Worm (Caenorhabditis elegans) whole organism, L1 larva: ENCODE measurements around the gene ceh-38.
A peak's percentile ranks its signal among the peaks of the same experiment; 100 is the strongest.

Source experiments
- F16B12.6 ChIP-seq: fragments of 150-350 bp; optimal IDR thresholded peaks from 2 replicates; lab custom pipeline; 2014; ENCODE audit warnings: missing biosample characterization, missing genetic modification characterization
- lin-35 ChIP-seq, 2 experiments: fragments of 150-350 bp; optimal IDR thresholded peaks; 2 replicates each; lab custom pipeline; 2014; ENCODE audit warnings: missing biosample characterization in 2 of 2, missing genetic modification characterization in 2 of 2, missing genetic modification reagents in 2 of 2
- lsy-2 ChIP-seq, 2 experiments: fragments of 150-350 bp; optimal IDR thresholded peaks; 2 replicates each; lab custom pipeline; 2014; ENCODE audit warnings: missing biosample characterization in 2 of 2, missing genetic modification characterization in 2 of 2
- mef-2 ChIP-seq: fragments of 150-350 bp; optimal IDR thresholded peaks from 2 replicates; lab custom pipeline; 2014; ENCODE audit warnings: missing biosample characterization, missing genetic modification characterization
- nhr-11 ChIP-seq: fragments of 150-350 bp; optimal IDR thresholded peaks from 2 replicates; lab custom pipeline; 2014; ENCODE audit warnings: missing biosample characterization, missing genetic modification characterization
- zip-4 ChIP-seq: fragments of 200-800 bp; sonication (Bioruptor generic); optimal IDR thresholded peaks from 2 replicates; lab custom pipeline; 2018; ENCODE audit warnings: mild to moderate bottlenecking, missing genetic modification characterization, moderate library complexity, missing compliant biosample characterization
- ztf-11 ChIP-seq, 2 experiments: sonication (generic microtip); optimal IDR thresholded peaks; 2 replicates each; lab custom pipeline; 2016 to 2017; ENCODE audit warnings: missing genetic modification characterization in 2 of 2, missing biosample characterization in 1 of 2, missing compliant biosample characterization in 1 of 2

- peak; percentile 13 for TF ChIP-seq nhr-11
- peak in 1 of 2 experiments; percentile 99 for TF ChIP-seq ztf-11 (tag; optimal IDR thresholded peaks at IDR 0.05; lab: Kevin White, UChicago)
- TF ChIP-seq lin-35 (GFP tag; optimal IDR thresholded peaks at IDR 0.05; lab: Kevin White, UChicago): peak; percentile 96 to 97
- TF ChIP-seq zip-4 (GFP tag; lab: Kevin White, UChicago): peak; percentile 57
- no peak for TF ChIP-seq mef-2 (tag; lab: Kevin White, UChicago)
- peak; percentile 30 for TF ChIP-seq F16B12.6
- peak; percentile 76 to 85 for TF ChIP-seq lsy-2 (tag; optimal IDR thresholded peaks at IDR 0.05; lab: Kevin White, UChicago)
Observed at ce11 chrII:6913309-6913708, 38.0 kb upstream of the ceh-38 start, which contains the start of gene cyn-10.
